Fruit fly (Drosophila melanogaster) whole organism, prepupa: ENCODE data around the gene erm.

ENCODE experiments used
- CG16779 ChIP-seq: fragments of 200-800 bp; sonication (Bioruptor generic); optimal IDR thresholded peaks from 3 replicates; lab custom pipeline; 2017; ENCODE audit warnings: missing biosample characterization, mild to moderate bottlenecking, missing genetic modification characterization
- CG6163 ChIP-seq: fragments of 200-800 bp; sonication (Bioruptor generic); IDR thresholded peaks from 3 replicates; pipeline ENCODE4 v1.3.6; 2022; ENCODE audit warnings: missing biosample characterization, missing genetic modification characterization
- CG6808 ChIP-seq: fragments of 200-800 bp; sonication (Bioruptor generic); optimal IDR thresholded peaks from 3 replicates; lab custom pipeline; 2017; ENCODE audit warnings: missing biosample characterization, missing genetic modification characterization, mild to moderate bottlenecking, moderate library complexity, missing genetic modification reagents
- CG8119 ChIP-seq: fragments of 200-800 bp; sonication (Bioruptor generic); IDR thresholded peaks from 3 replicates; pipeline ENCODE4 v1.3.6; 2022; ENCODE audit warnings: missing biosample characterization, missing genetic modification characterization
- Eip75B ChIP-seq: fragments of 200-800 bp; sonication (Bioruptor generic); optimal IDR thresholded peaks from 3 replicates; lab custom pipeline; 2016; ENCODE audit warnings: missing biosample characterization, missing genetic modification characterization
- spab ChIP-seq: fragments of 200-800 bp; sonication (Bioruptor generic); optimal IDR thresholded peaks from 2 replicates; lab custom pipeline; 2017; ENCODE audit warnings: missing biosample characterization, mild to moderate bottlenecking, missing genetic modification characterization, missing genetic modification reagents

DNA sequence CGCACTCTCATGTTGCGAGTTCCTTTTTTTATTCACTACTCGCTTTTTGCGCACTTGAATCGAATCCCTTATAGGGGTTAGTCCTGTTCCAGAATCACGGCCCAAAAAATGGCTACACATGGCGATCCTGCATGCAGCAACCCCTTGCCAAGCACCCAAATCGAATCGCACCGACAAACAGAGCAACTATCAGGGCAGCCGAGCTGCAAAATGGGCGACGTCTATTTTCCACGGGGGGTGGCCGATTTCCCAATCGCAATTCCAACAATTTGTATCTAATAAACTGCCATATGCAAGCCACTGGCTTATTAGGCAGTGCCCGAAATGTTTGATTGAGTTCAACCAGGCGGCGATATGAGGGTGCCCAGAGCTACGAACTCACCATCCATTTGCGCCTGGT lies 2.9 kb downstream of the erm start:
- TF ChIP-seq Eip75B (GFP tag; lab: Kevin White, UChicago) = no peak
- no peak for TF ChIP-seq CG8119 (GFP tag; lab: Robert Waterston, UW)
- TF ChIP-seq spab = no peak
- TF ChIP-seq CG6163 (GFP tag; lab: Robert Waterston, UW) = no peak
- no peak for TF ChIP-seq CG6808 (GFP tag; lab: Kevin White, UChicago)
- TF ChIP-seq CG16779 = no peak
